Worm (Caenorhabditis elegans): ENCODE data around the gene clec-126.

DNA sequence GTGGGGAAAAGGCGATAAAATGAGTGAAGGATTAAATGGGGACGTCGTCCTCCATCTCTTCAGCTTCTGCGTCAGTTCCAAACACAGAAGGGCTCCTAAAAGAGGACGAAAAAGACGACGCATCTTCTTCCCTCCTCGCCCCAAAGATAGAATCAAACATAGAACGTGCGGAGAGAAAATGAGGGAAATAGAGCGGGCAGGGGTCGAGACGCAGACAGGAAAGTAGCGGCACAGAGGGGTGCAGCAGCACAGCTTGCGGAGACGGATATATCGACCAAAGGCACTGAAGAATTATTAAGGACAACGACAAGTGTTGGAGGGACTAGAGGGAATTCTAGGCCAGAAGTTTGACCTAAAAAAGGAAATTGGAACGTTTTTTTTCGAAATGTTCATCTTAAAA lies 28.0 kb downstream of the clec-126 start:
- no peak for TF ChIP-seq ama-1 (optimal IDR thresholded peaks at IDR 0.05)
- no peak for TF ChIP-seq ama-1 (GFP tag; optimal IDR thresholded peaks at IDR 0.05)
- no peak for TF ChIP-seq unc-62 (GFP tag; optimal IDR thresholded peaks at IDR 0.05)
- no peak for TF ChIP-seq nfyb-1 (GFP tag; IDR thresholded peaks at IDR 0.05)
- no peak for TF ChIP-seq lag-1 (GFP tag; IDR thresholded peaks at IDR 0.05)
- TF ChIP-seq efl-1 (GFP tag; optimal IDR thresholded peaks at IDR 0.05), result no peak
- TF ChIP-seq F55B11.4 (tag; optimal IDR thresholded peaks at IDR 0.05; ENCODE audit: borderline replicate concordance, insufficient read depth), result no peak
- no peak for TF ChIP-seq lsy-27 (tag; optimal IDR thresholded peaks at IDR 0.05; ENCODE audit: borderline replicate concordance, insufficient read depth)
